Worm (Caenorhabditis elegans) whole organism, L4/young adult: Measurements from ENCODE around the gene Y17G9B.8.

ENCODE experiments used
- W03F9.2 ChIP-seq: fragments of 150-350 bp; optimal IDR thresholded peaks from 2 replicates; lab custom pipeline; 2014; ENCODE audit warnings: missing biosample characterization, missing genetic modification characterization
- dao-5 ChIP-seq: sonication (generic microtip); optimal IDR thresholded peaks from 2 replicates; lab custom pipeline; 2016; ENCODE audit warnings: missing genotype, missing genetic modification characterization, moderate library complexity, missing compliant biosample characterization
- him-1 ChIP-seq: sonication (generic microtip); optimal IDR thresholded peaks from 2 replicates; lab custom pipeline; 2016; ENCODE audit warnings: missing genotype, missing genetic modification reagents, missing genetic modification characterization, missing compliant biosample characterization

ce11 chrIV:4764422-4764821 is 5.8 kb upstream of the Y17G9B.8 start, which contains the start of gene npp-26:
- TF ChIP-seq him-1 (tag; lab: Kevin White, UChicago) (no peak), dao-5 (tag; lab: Kevin White, UChicago) (no peak), W03F9.2 (tag; lab: Kevin White, UChicago) (no peak)
